Fruit fly (Drosophila melanogaster) whole organism, prepupa: Measurements from ENCODE around the gene alpha-Est7.
A peak's percentile ranks its signal among the peaks of the same experiment; 100 is the strongest.

Source experiments
- CG10669 ChIP-seq: fragments of 200-800 bp; sonication (Bioruptor generic); optimal IDR thresholded peaks from 3 replicates; lab custom pipeline; 2018; ENCODE audit warnings: missing biosample characterization, mild to moderate bottlenecking, missing genetic modification characterization, moderate library complexity
- CG1621 ChIP-seq: fragments of 200-800 bp; sonication (Bioruptor generic); optimal IDR thresholded peaks from 3 replicates; lab custom pipeline; 2018; ENCODE audit warnings: missing biosample characterization, mild to moderate bottlenecking, missing genetic modification characterization
- CG8632 ChIP-seq: fragments of 200-800 bp; sonication (Bioruptor generic); optimal IDR thresholded peaks from 3 replicates; lab custom pipeline; 2016; ENCODE audit warnings: missing biosample characterization, missing genetic modification characterization
- Eip78C ChIP-seq: fragments of 200-800 bp; sonication (Bioruptor generic); peaks from one replicate; lab custom pipeline; 2016; ENCODE audit warnings: missing biosample characterization, missing genetic modification characterization
- Hr38 ChIP-seq: sonication (Bioruptor generic); optimal IDR thresholded peaks from 2 replicates; lab custom pipeline; 2016; ENCODE audit warnings: missing biosample characterization, missing genetic modification characterization
- Hr39 ChIP-seq: fragments of 200-800 bp; sonication (Bioruptor generic); optimal IDR thresholded peaks from 2 replicates; lab custom pipeline; 2016; ENCODE audit warnings: missing biosample characterization, missing genetic modification characterization
- Lpt ChIP-seq: fragments of 200-800 bp; sonication (Bioruptor generic); optimal IDR thresholded peaks from 3 replicates; lab custom pipeline; 2016; ENCODE audit warnings: missing biosample characterization, missing genetic modification characterization
- cyc ChIP-seq: fragments of 200-800 bp; sonication (Bioruptor generic); optimal IDR thresholded peaks from 3 replicates; lab custom pipeline; 2016; ENCODE audit warnings: missing biosample characterization, missing genetic modification characterization
- eg ChIP-seq: fragments of 200-800 bp; sonication (Bioruptor generic); IDR thresholded peaks from 3 replicates; pipeline ENCODE4 v1.3.6; 2022; ENCODE audit warnings: missing biosample characterization, missing genetic modification characterization
- fd85E ChIP-seq: fragments of 200-800 bp; sonication (Bioruptor generic); optimal IDR thresholded peaks from 3 replicates; lab custom pipeline; 2016; ENCODE audit warnings: missing biosample characterization, missing genetic modification characterization
- lz ChIP-seq: fragments of 200-800 bp; sonication (Bioruptor generic); optimal IDR thresholded peaks from 3 replicates; lab custom pipeline; 2016; ENCODE audit warnings: missing biosample characterization, missing genetic modification characterization

DNA sequence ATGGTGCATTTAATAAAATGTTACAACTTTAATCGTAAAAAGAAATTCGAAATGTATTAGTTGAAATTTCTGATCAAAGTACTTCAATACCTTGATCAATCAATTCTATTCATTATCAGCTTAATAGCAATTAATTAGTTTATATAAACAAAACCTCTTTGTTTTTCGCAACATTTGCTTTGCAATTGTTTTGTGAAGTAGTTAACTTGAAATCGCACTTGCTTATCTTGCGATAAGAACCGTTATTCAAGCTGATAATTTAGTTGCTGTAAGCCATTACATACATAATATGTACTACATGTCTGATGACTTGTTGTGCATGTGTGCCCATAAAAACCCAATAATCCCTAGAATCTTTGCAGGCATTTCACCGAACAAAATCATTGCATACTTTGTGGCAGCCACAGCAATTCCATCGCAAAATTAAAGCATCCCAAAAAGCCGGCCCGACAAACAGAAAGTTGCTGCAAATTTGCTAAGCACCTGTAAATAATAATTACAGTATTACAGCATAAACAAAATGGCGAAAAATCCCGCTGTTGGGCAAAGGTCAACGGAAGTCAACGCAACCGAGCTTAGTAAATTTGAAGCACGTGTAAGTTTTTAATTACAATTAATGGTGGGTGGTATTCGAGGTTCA, 15.2 kb downstream of the alpha-Est7 start:
- TF ChIP-seq Eip78C (peak; percentile 67), eg (GFP tag; lab: Robert Waterston, UW) (no peak), cyc (no peak), Hr38 (GFP tag; lab: Kevin White, UChicago) (no peak), CG10669 (GFP tag; lab: Kevin White, UChicago) (no peak), lz (no peak), CG8632 (GFP tag; lab: Kevin White, UChicago) (no peak), Lpt (no peak), CG1621 (tag; lab: Kevin White, UChicago) (no peak), fd85E (no peak), Hr39 (no peak)
